Worm (Caenorhabditis elegans) whole organism, late embryonic: ENCODE measurements around the gene cwn-2.

ENCODE experiments used
- C38D4.7 ChIP-seq: fragments of 200-800 bp; sonication (Bioruptor generic); optimal IDR thresholded peaks from 2 replicates; lab custom pipeline; 2018; ENCODE audit warnings: mild to moderate bottlenecking, missing genetic modification characterization, moderate library complexity, missing compliant biosample characterization
- F13H6.1 ChIP-seq: sonication (generic microtip); optimal IDR thresholded peaks from 2 replicates; lab custom pipeline; 2016; ENCODE audit warnings: missing genetic modification characterization, missing compliant biosample characterization
- K02D7.2 ChIP-seq: sonication (generic microtip); optimal IDR thresholded peaks from 2 replicates; lab custom pipeline; 2017; ENCODE audit warnings: mild to moderate bottlenecking, missing genetic modification characterization, missing compliant biosample characterization
- T23F11.4 ChIP-seq: fragments of 200-800 bp; sonication (Bioruptor generic); optimal IDR thresholded peaks from 2 replicates; lab custom pipeline; 2018; ENCODE audit warnings: mild to moderate bottlenecking, missing genetic modification characterization, missing compliant biosample characterization
- Y22D7AL.16 ChIP-seq: sonication (generic microtip); optimal IDR thresholded peaks from 2 replicates; lab custom pipeline; 2016; ENCODE audit warnings: missing genetic modification characterization, missing compliant biosample characterization
- ahr-1 ChIP-seq: sonication (generic microtip); optimal IDR thresholded peaks from 2 replicates; lab custom pipeline; 2016; ENCODE audit warnings: missing genetic modification characterization, missing compliant biosample characterization
- ama-1 ChIP-seq: fragments of 150-350 bp; optimal IDR thresholded peaks from 2 replicates; lab custom pipeline; 2014
- ceh-14 ChIP-seq: sonication (generic microtip); optimal IDR thresholded peaks from 2 replicates; lab custom pipeline; 2016; ENCODE audit warnings: missing genotype, missing genetic modification characterization, missing compliant biosample characterization
- ceh-18 ChIP-seq: sonication (generic microtip); optimal IDR thresholded peaks from 2 replicates; lab custom pipeline; 2016; ENCODE audit warnings: missing genetic modification characterization, missing compliant biosample characterization
- ceh-19 ChIP-seq: fragments of 200-800 bp; sonication (Bioruptor generic); optimal IDR thresholded peaks from 2 replicates; lab custom pipeline; 2018; ENCODE audit warnings: mild to moderate bottlenecking, missing genetic modification characterization, missing compliant biosample characterization
- ceh-2 ChIP-seq: sonication (generic microtip); optimal IDR thresholded peaks from 2 replicates; lab custom pipeline; 2016; ENCODE audit warnings: missing genotype, missing genetic modification characterization, missing compliant biosample characterization
- ceh-22 ChIP-seq: sonication (generic microtip); optimal IDR thresholded peaks from 2 replicates; lab custom pipeline; 2017; ENCODE audit warnings: missing biosample characterization, missing genetic modification characterization
- ceh-24 ChIP-seq: sonication (generic microtip); optimal IDR thresholded peaks from 2 replicates; lab custom pipeline; 2016; ENCODE audit warnings: mild to moderate bottlenecking, missing genetic modification characterization, missing compliant biosample characterization
- ceh-34 ChIP-seq: sonication (generic microtip); optimal IDR thresholded peaks from 2 replicates; lab custom pipeline; 2016; ENCODE audit warnings: mild to moderate bottlenecking, missing genetic modification characterization, missing compliant biosample characterization
- ceh-48 ChIP-seq: sonication (generic microtip); optimal IDR thresholded peaks from 2 replicates; lab custom pipeline; 2016; ENCODE audit warnings: missing genetic modification characterization, inconsistent platforms, missing compliant biosample characterization
- ceh-6 ChIP-seq: fragments of 200-800 bp; sonication (Bioruptor generic); optimal IDR thresholded peaks from 2 replicates; lab custom pipeline; 2018; ENCODE audit warnings: mild to moderate bottlenecking, missing genetic modification characterization, missing compliant biosample characterization
- ceh-9 ChIP-seq: sonication (generic microtip); optimal IDR thresholded peaks from 2 replicates; lab custom pipeline; 2016; ENCODE audit warnings: mild to moderate bottlenecking, missing genetic modification characterization, inconsistent platforms, missing compliant biosample characterization
- dmd-4 ChIP-seq: sonication (generic microtip); optimal IDR thresholded peaks from 2 replicates; lab custom pipeline; 2016; ENCODE audit warnings: borderline replicate concordance, missing genetic modification characterization, missing compliant biosample characterization
- elt-2 ChIP-seq: sonication (generic microtip); optimal IDR thresholded peaks from 2 replicates; lab custom pipeline; 2016; ENCODE audit warnings: missing genetic modification reagents, missing genetic modification characterization, missing compliant biosample characterization
- elt-4 ChIP-seq: sonication (generic microtip); optimal IDR thresholded peaks from 2 replicates; lab custom pipeline; 2016; ENCODE audit warnings: missing genetic modification characterization, missing compliant biosample characterization
- fkh-10 ChIP-seq: fragments of 150-350 bp; optimal IDR thresholded peaks from 2 replicates; lab custom pipeline; 2014; ENCODE audit warnings: missing biosample characterization, missing genetic modification reagents, missing genetic modification characterization
- hlh-13 ChIP-seq: fragments of 200-800 bp; sonication (Bioruptor generic); optimal IDR thresholded peaks from 2 replicates; lab custom pipeline; 2018; ENCODE audit warnings: mild to moderate bottlenecking, missing genetic modification characterization, missing compliant biosample characterization
- hlh-30 ChIP-seq: sonication (generic microtip); optimal IDR thresholded peaks from 2 replicates; lab custom pipeline; 2017; ENCODE audit warnings: antibody characterized with exemption, missing genetic modification characterization, missing compliant biosample characterization; ENCODE audit not compliant: insufficient read depth
- hlh-8 ChIP-seq: sonication (generic microtip); optimal IDR thresholded peaks from 2 replicates; lab custom pipeline; 2016; ENCODE audit warnings: missing genotype, missing genetic modification characterization, missing compliant biosample characterization
- lim-6 ChIP-seq: sonication (generic microtip); optimal IDR thresholded peaks from 2 replicates; lab custom pipeline; 2016; ENCODE audit warnings: missing genetic modification characterization, missing compliant biosample characterization
- lin-11 ChIP-seq: fragments of 200-800 bp; sonication (Bioruptor generic); optimal IDR thresholded peaks from 2 replicates; lab custom pipeline; 2018; ENCODE audit warnings: mild to moderate bottlenecking, missing genetic modification characterization, missing compliant biosample characterization
- nfya-1 ChIP-seq: sonication (generic microtip); optimal IDR thresholded peaks from 2 replicates; lab custom pipeline; 2017; ENCODE audit warnings: missing genetic modification characterization, mild to moderate bottlenecking, missing compliant biosample characterization, antibody characterized with exemption, moderate library complexity
- nhr-232 ChIP-seq: sonication (generic microtip); optimal IDR thresholded peaks from 2 replicates; lab custom pipeline; 2016; ENCODE audit warnings: missing genetic modification characterization, missing compliant biosample characterization
- npax-4 ChIP-seq: sonication (generic microtip); optimal IDR thresholded peaks from 2 replicates; lab custom pipeline; 2016; ENCODE audit warnings: missing genetic modification characterization, missing compliant biosample characterization
- odd-2 ChIP-seq: sonication (generic microtip); optimal IDR thresholded peaks from 2 replicates; lab custom pipeline; 2017; ENCODE audit warnings: antibody characterized with exemption, mild to moderate bottlenecking, missing genetic modification characterization, missing compliant biosample characterization
- pha-4 ChIP-seq: fragments of 150-350 bp; optimal IDR thresholded peaks from 2 replicates; lab custom pipeline; 2018; ENCODE audit warnings: missing biosample characterization, missing genetic modification reagents, missing genetic modification characterization
- pros-1 ChIP-seq: fragments of 150-350 bp; optimal IDR thresholded peaks from 2 replicates; lab custom pipeline; 2014; ENCODE audit warnings: missing biosample characterization, missing genetic modification reagents, missing genetic modification characterization
- ref-2 ChIP-seq: sonication (generic microtip); optimal IDR thresholded peaks from 2 replicates; lab custom pipeline; 2016; ENCODE audit warnings: missing genetic modification characterization, missing compliant biosample characterization
- rnt-1 ChIP-seq: sonication (generic microtip); optimal IDR thresholded peaks from 2 replicates; lab custom pipeline; 2016; ENCODE audit warnings: missing genetic modification characterization, missing compliant biosample characterization
- sox-4 ChIP-seq: sonication (generic microtip); optimal IDR thresholded peaks from 2 replicates; lab custom pipeline; 2017; ENCODE audit warnings: mild to moderate bottlenecking, missing genetic modification characterization, inconsistent platforms, missing compliant biosample characterization
- syd-9 ChIP-seq: sonication (generic microtip); optimal IDR thresholded peaks from 2 replicates; lab custom pipeline; 2016; ENCODE audit warnings: mild to moderate bottlenecking, missing genetic modification characterization, moderate library complexity, missing compliant biosample characterization
- tbx-7 ChIP-seq: sonication (generic microtip); optimal IDR thresholded peaks from 2 replicates; lab custom pipeline; 2016; ENCODE audit warnings: missing genotype, missing genetic modification characterization, missing compliant biosample characterization
- ttx-3 ChIP-seq: sonication (generic microtip); optimal IDR thresholded peaks from 2 replicates; lab custom pipeline; 2016; ENCODE audit warnings: missing genetic modification reagents, missing genetic modification characterization, missing compliant biosample characterization
- unc-42 ChIP-seq: sonication (generic microtip); optimal IDR thresholded peaks from 2 replicates; lab custom pipeline; 2016; ENCODE audit warnings: missing genotype, missing genetic modification characterization, missing compliant biosample characterization
- ztf-16 ChIP-seq: sonication (generic microtip); optimal IDR thresholded peaks from 2 replicates; lab custom pipeline; 2017; ENCODE audit warnings: missing genetic modification characterization, missing compliant biosample characterization

The cwn-2 gene

ce11 chrIV:10046005-10046404, 21.6 kb upstream of the cwn-2 start:
- no peak for TF ChIP-seq ceh-22 (tag; lab: Kevin White, UChicago)
- no peak for TF ChIP-seq dmd-4 (tag; lab: Kevin White, UChicago)
- TF ChIP-seq odd-2 = no peak
- TF ChIP-seq tbx-7 (tag; lab: Kevin White, UChicago) = no peak
- TF ChIP-seq ahr-1 (tag; lab: Kevin White, UChicago) = no peak
- TF ChIP-seq nfya-1 (tag; lab: Kevin White, UChicago) = no peak
- TF ChIP-seq lin-11 (tag; lab: Kevin White, UChicago) = no peak
- no peak for TF ChIP-seq lim-6 (tag; lab: Kevin White, UChicago)
- TF ChIP-seq npax-4 (tag; lab: Kevin White, UChicago) = no peak
- TF ChIP-seq ztf-16 (tag; lab: Kevin White, UChicago) = no peak
- TF ChIP-seq hlh-8 (tag; lab: Kevin White, UChicago) = no peak

- TF ChIP-seq ama-1 (lab: Kevin White, UChicago) (no peak), ceh-19 (GFP tag; lab: Kevin White, UChicago) (no peak), elt-4 (no peak), sox-4 (tag; lab: Kevin White, UChicago) (no peak), elt-2 (no peak), ref-2 (no peak), hlh-30 (no peak), nfya-1 (tag; lab: Kevin White, UChicago) (no peak), ceh-14 (tag; lab: Kevin White, UChicago) (no peak), ceh-6 (GFP tag; lab: Kevin White, UChicago) (no peak), odd-2 (no peak), C38D4.7 (GFP tag; lab: Kevin White, UChicago) (no peak), ceh-22 (tag; lab: Kevin White, UChicago) (no peak)
- TF ChIP-seq, all 69 proteins: peak for 0
Observed at ce11 chrIV:10047108-10047507, 20.5 kb upstream of the cwn-2 start, which contains the start of gene T04B2.3. TSS of gene T04B2.3 (plus strand) at chrIV:10047408.

ce11 chrIV:10048268-10048667, 19.3 kb upstream of the cwn-2 start:
- TF ChIP-seq syd-9 (tag; lab: Kevin White, UChicago) (no peak), ceh-2 (tag; lab: Kevin White, UChicago) (no peak), ahr-1 (tag; lab: Kevin White, UChicago) (no peak), ceh-34 (tag; lab: Kevin White, UChicago) (no peak), lim-6 (tag; lab: Kevin White, UChicago) (no peak), sox-4 (tag; lab: Kevin White, UChicago) (no peak), lin-11 (tag; lab: Kevin White, UChicago) (no peak), T23F11.4 (GFP tag; lab: Kevin White, UChicago) (no peak), ceh-22 (tag; lab: Kevin White, UChicago) (no peak), ceh-9 (tag; lab: Kevin White, UChicago) (no peak), ceh-14 (tag; lab: Kevin White, UChicago) (no peak), ceh-48 (tag; lab: Kevin White, UChicago) (no peak), pros-1 (no peak), K02D7.2 (tag; lab: Kevin White, UChicago) (no peak), nhr-232 (tag; lab: Kevin White, UChicago) (no peak), rnt-1 (tag; lab: Kevin White, UChicago) (no peak), ttx-3 (tag; lab: Kevin White, UChicago) (no peak)

- no peak for TF ChIP-seq pha-4 (tag; lab: Kevin White, UChicago)
- TF ChIP-seq odd-2 = no peak
- TF ChIP-seq Y22D7AL.16 (tag; lab: Kevin White, UChicago) = no peak
- TF ChIP-seq hlh-8 (tag; lab: Kevin White, UChicago) = no peak
- TF ChIP-seq elt-2 = no peak
- no peak for TF ChIP-seq ceh-24 (tag; lab: Kevin White, UChicago)
- TF ChIP-seq ref-2 = no peak
- TF ChIP-seq ceh-9 (tag; lab: Kevin White, UChicago) = no peak
- TF ChIP-seq ttx-3 (tag; lab: Kevin White, UChicago) = no peak
- no peak for TF ChIP-seq ceh-18 (tag; lab: Kevin White, UChicago)
- no peak for TF ChIP-seq fkh-10 (GFP tag; lab: Kevin White, UChicago)
- no peak for TF ChIP-seq unc-42 (tag; lab: Kevin White, UChicago)
- TF ChIP-seq hlh-13 (GFP tag; lab: Kevin White, UChicago) = no peak
- no peak for TF ChIP-seq ama-1 (lab: Kevin White, UChicago)
- TF ChIP-seq ceh-48 (tag; lab: Kevin White, UChicago) = no peak
- no peak for TF ChIP-seq lim-6 (tag; lab: Kevin White, UChicago)
- TF ChIP-seq F13H6.1 (tag; lab: Kevin White, UChicago) = no peak
Observed at ce11 chrIV:10051088-10051487, 16.5 kb upstream of the cwn-2 start, which contains the start of gene T04B2.8. TSS of gene T04B2.8 (minus strand) at chrIV:10051188.
